Worm (Caenorhabditis elegans): ENCODE measurements around the gene T06A10.2.

DNA sequence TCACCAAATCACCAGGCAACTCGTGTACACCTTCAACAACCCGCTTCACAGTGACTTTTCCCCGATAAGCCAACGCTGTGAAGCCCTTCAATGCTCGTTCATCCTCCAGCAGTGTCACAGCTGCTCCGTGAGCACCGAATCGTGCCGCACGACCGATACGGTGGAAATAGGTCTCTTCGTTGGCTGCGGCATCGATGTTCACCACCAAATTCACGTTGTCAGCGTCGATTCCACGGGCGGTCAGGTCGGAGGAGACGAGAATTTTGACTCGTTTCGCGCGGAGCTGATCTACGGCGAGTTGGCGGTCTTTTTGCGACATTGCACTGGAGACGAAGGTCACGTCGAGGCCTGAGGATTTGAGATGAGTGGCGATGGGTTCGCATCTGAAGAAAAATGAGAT lies 34.7 kb upstream of the T06A10.2 start:
- TF ChIP-seq unc-130 (tag; optimal IDR thresholded peaks at IDR 0.05) (no peak), efl-1 (optimal IDR thresholded peaks at IDR 0.05) (no peak), efl-1 (GFP tag; optimal IDR thresholded peaks at IDR 0.05 in 1 of 2) (no peak), elt-2 (tag; optimal IDR thresholded peaks at IDR 0.05) (no peak), alr-1 (tag; optimal IDR thresholded peaks at IDR 0.05; ENCODE audit: borderline replicate concordance) (no peak), vab-15 (tag; optimal IDR thresholded peaks at IDR 0.05) (no peak), ceh-82 (tag; optimal IDR thresholded peaks at IDR 0.05) (no peak), unc-86 (tag; optimal IDR thresholded peaks at IDR 0.05) (no peak), tbx-2 (tag; optimal IDR thresholded peaks at IDR 0.05) (no peak)

Measured in whole organism, L1 larva.